Worm (Caenorhabditis elegans): ENCODE measurements around the gene ttr-11.

- no peak for TF ChIP-seq ceh-58 (GFP tag; IDR thresholded peaks at IDR 0.05)
- TF ChIP-seq F49E8.2 (tag; optimal IDR thresholded peaks at IDR 0.05; ENCODE audit: insufficient read depth): no peak
- TF ChIP-seq unc-130 (GFP tag; optimal IDR thresholded peaks at IDR 0.05): no peak
- TF ChIP-seq ama-1 (optimal IDR thresholded peaks at IDR 0.05): no peak
- no peak for TF ChIP-seq ama-1 (GFP tag; optimal IDR thresholded peaks at IDR 0.05)
- no peak for TF ChIP-seq nfya-1 (tag; optimal IDR thresholded peaks at IDR 0.05; ENCODE audit: borderline replicate concordance, insufficient read depth)
- TF ChIP-seq dpl-1 (GFP tag; optimal IDR thresholded peaks at IDR 0.05): no peak
- no peak for TF ChIP-seq snpc-1.1 (tag; optimal IDR thresholded peaks at IDR 0.05; ENCODE audit: insufficient read depth)
- TF ChIP-seq unc-62 (GFP tag; optimal IDR thresholded peaks at IDR 0.05): no peak
- TF ChIP-seq tbx-9 (tag; optimal IDR thresholded peaks at IDR 0.05; ENCODE audit: borderline replicate concordance): no peak
- no peak for TF ChIP-seq tlf-1 (GFP tag; optimal IDR thresholded peaks at IDR 0.05)
- TF ChIP-seq ztf-18 (tag; optimal IDR thresholded peaks at IDR 0.05): no peak
- no peak for TF ChIP-seq madf-8 (GFP tag; conservative IDR thresholded peaks at IDR 0.05)
These were observed 23.1 kb downstream of the ttr-11 start, which contains the start of the genes F46B3.9 and srz-18 for ce11 chrV:20626043-20626761.

All from whole organism, young adult.